Worm (Caenorhabditis elegans) whole organism, L1 larva: Measurements from ENCODE around the gene ZK1320.3.

Experiments
- C16A3.4 ChIP-seq: fragments of 150-350 bp; optimal IDR thresholded peaks from 2 replicates; lab custom pipeline; 2014; ENCODE audit warnings: missing biosample characterization, missing genetic modification characterization
- F16B12.6 ChIP-seq: fragments of 150-350 bp; optimal IDR thresholded peaks from 2 replicates; lab custom pipeline; 2014; ENCODE audit warnings: missing biosample characterization, missing genetic modification characterization
- Y116A8C.19 ChIP-seq: sonication (generic microtip); optimal IDR thresholded peaks from 2 replicates; lab custom pipeline; 2016; ENCODE audit warnings: missing compliant biosample characterization, missing genetic modification characterization, borderline replicate concordance
- blmp-1 ChIP-seq: fragments of 150-350 bp; optimal IDR thresholded peaks from 2 replicates; lab custom pipeline; 2014; ENCODE audit warnings: missing biosample characterization, missing genetic modification characterization
- ceh-63 ChIP-seq: fragments of 200-800 bp; sonication (Bioruptor generic); optimal IDR thresholded peaks from 2 replicates; lab custom pipeline; 2018; ENCODE audit warnings: mild to moderate bottlenecking, missing genetic modification characterization, missing compliant biosample characterization
- ceh-8 ChIP-seq: fragments of 200-800 bp; sonication (Bioruptor generic); optimal IDR thresholded peaks from 2 replicates; lab custom pipeline; 2018; ENCODE audit warnings: mild to moderate bottlenecking, missing genetic modification characterization, moderate library complexity, missing compliant biosample characterization
- ceh-88 ChIP-seq: fragments of 200-800 bp; sonication (Bioruptor generic); IDR thresholded peaks from 2 replicates; pipeline ENCODE4 v1.3.6; 2022; ENCODE audit warnings: missing genetic modification characterization, missing compliant biosample characterization
- ces-1 ChIP-seq: fragments of 150-350 bp; optimal IDR thresholded peaks from 2 replicates; lab custom pipeline; 2014; ENCODE audit warnings: missing biosample characterization, missing genetic modification reagents, missing genetic modification characterization
- efl-3 ChIP-seq: fragments of 200-800 bp; sonication (Bioruptor generic); optimal IDR thresholded peaks from 2 replicates; lab custom pipeline; 2018; ENCODE audit warnings: mild to moderate bottlenecking, missing genetic modification characterization, missing compliant biosample characterization
- egl-13 ChIP-seq: sonication (generic microtip); optimal IDR thresholded peaks from 2 replicates; lab custom pipeline; 2016; ENCODE audit warnings: missing genotype, missing genetic modification reagents, missing genetic modification characterization, missing compliant biosample characterization
- egl-27 ChIP-seq, 2 experiments: fragments of 150-350 bp in 1 of 2; sonication (generic microtip); optimal IDR thresholded peaks; 3 replicates each; lab custom pipeline; 2017 to 2018; ENCODE audit warnings: missing biosample characterization in 2 of 2, missing genetic modification characterization in 2 of 2, missing genetic modification reagents in 2 of 2
- fkh-10 ChIP-seq: sonication (generic microtip); optimal IDR thresholded peaks from 2 replicates; lab custom pipeline; 2017; ENCODE audit warnings: missing biosample characterization, missing genetic modification reagents, missing genetic modification characterization
- fkh-4 ChIP-seq: sonication (generic microtip); optimal IDR thresholded peaks from 2 replicates; lab custom pipeline; 2016; ENCODE audit warnings: missing compliant biosample characterization, missing genetic modification characterization, borderline replicate concordance
- grh-1 ChIP-seq: fragments of 200-800 bp; sonication (Bioruptor generic); IDR thresholded peaks from 2 replicates; pipeline ENCODE4 v1.3.6; 2022; ENCODE audit warnings: missing genetic modification reagents, missing genetic modification characterization, missing compliant biosample characterization
- hlh-17 ChIP-seq: fragments of 200-800 bp; sonication (Bioruptor generic); optimal IDR thresholded peaks from 2 replicates; lab custom pipeline; 2018; ENCODE audit warnings: missing genetic modification characterization, mild to moderate bottlenecking, missing compliant biosample characterization, moderate library complexity, borderline replicate concordance
- hlh-4 ChIP-seq: sonication (generic microtip); optimal IDR thresholded peaks from 2 replicates; lab custom pipeline; 2016; ENCODE audit warnings: mild to moderate bottlenecking, missing genetic modification characterization, missing compliant biosample characterization
- irx-1 ChIP-seq: sonication (generic microtip); optimal IDR thresholded peaks from 2 replicates; lab custom pipeline; 2016; ENCODE audit warnings: missing genetic modification characterization, missing compliant biosample characterization
- isw-1 ChIP-seq: fragments of 200-800 bp; sonication (Bioruptor generic); IDR thresholded peaks from 2 replicates; pipeline ENCODE4 v1.3.6; 2022; ENCODE audit warnings: missing genetic modification characterization, missing compliant biosample characterization
- jun-1 ChIP-seq: fragments of 150-350 bp; optimal IDR thresholded peaks from 2 replicates; lab custom pipeline; 2014; ENCODE audit warnings: missing biosample characterization, missing genetic modification reagents, missing genetic modification characterization
- lin-15B ChIP-seq: fragments of 150-350 bp; sonication (generic microtip); optimal IDR thresholded peaks from 3 replicates; lab custom pipeline; 2014; ENCODE audit warnings: missing biosample characterization, missing genetic modification characterization
- lir-3 ChIP-seq: sonication (generic microtip); optimal IDR thresholded peaks from 2 replicates; lab custom pipeline; 2016; ENCODE audit warnings: mild to moderate bottlenecking, missing genetic modification characterization, moderate library complexity, missing compliant biosample characterization; ENCODE audit not compliant: poor library complexity
- mab-9 ChIP-seq: fragments of 200-800 bp; sonication (Bioruptor generic); IDR thresholded peaks from 2 replicates; pipeline ENCODE4 v1.3.6; 2022; ENCODE audit warnings: missing genetic modification reagents, missing genetic modification characterization, missing compliant biosample characterization
- mdl-1 ChIP-seq, 2 experiments: fragments of 150-350 bp; optimal IDR thresholded peaks; 2 replicates each; lab custom pipeline; 2014 to 2017; ENCODE audit warnings: missing biosample characterization in 2 of 2, missing genetic modification characterization in 2 of 2, inconsistent platforms in 1 of 2
- mef-2 ChIP-seq: fragments of 150-350 bp; optimal IDR thresholded peaks from 2 replicates; lab custom pipeline; 2014; ENCODE audit warnings: missing biosample characterization, missing genetic modification characterization
- mep-1 ChIP-seq: fragments of 150-350 bp; optimal IDR thresholded peaks from 2 replicates; lab custom pipeline; 2014; ENCODE audit warnings: missing biosample characterization, missing genetic modification characterization
- nhr-11 ChIP-seq: fragments of 150-350 bp; optimal IDR thresholded peaks from 2 replicates; lab custom pipeline; 2014; ENCODE audit warnings: missing biosample characterization, missing genetic modification characterization
- nhr-12 ChIP-seq: sonication (generic microtip); optimal IDR thresholded peaks from 2 replicates; lab custom pipeline; 2017; ENCODE audit warnings: missing biosample characterization, missing genetic modification characterization
- nhr-19 ChIP-seq: fragments of 200-800 bp; sonication (Bioruptor generic); conservative IDR thresholded peaks from 2 replicates; pipeline ENCODE4 v1.3.6; 2022; ENCODE audit warnings: missing genetic modification characterization, missing compliant biosample characterization
- nhr-20 ChIP-seq: sonication (generic microtip); optimal IDR thresholded peaks from 2 replicates; lab custom pipeline; 2016; ENCODE audit warnings: mild to moderate bottlenecking, missing genetic modification characterization, missing compliant biosample characterization
- nhr-237 ChIP-seq: fragments of 150-350 bp; optimal IDR thresholded peaks from 2 replicates; lab custom pipeline; 2014; ENCODE audit warnings: missing biosample characterization, missing genetic modification characterization
- nhr-71 ChIP-seq: sonication (generic microtip); optimal IDR thresholded peaks from 2 replicates; lab custom pipeline; 2016; ENCODE audit warnings: mild to moderate bottlenecking, missing genetic modification characterization, moderate library complexity, missing compliant biosample characterization
- nhr-76 ChIP-seq: sonication (generic microtip); optimal IDR thresholded peaks from 2 replicates; lab custom pipeline; 2017; ENCODE audit warnings: missing biosample characterization, missing genetic modification characterization
- nhr-84 ChIP-seq: sonication (generic microtip); optimal IDR thresholded peaks from 2 replicates; lab custom pipeline; 2017; ENCODE audit warnings: missing biosample characterization, missing genetic modification characterization
- nhr-85 ChIP-seq: sonication (generic microtip); peaks from one replicate; lab custom pipeline; 2016; ENCODE audit warnings: missing genetic modification characterization, inconsistent platforms, missing compliant biosample characterization
- pax-3 ChIP-seq: fragments of 200-800 bp; sonication (Bioruptor generic); optimal IDR thresholded peaks from 2 replicates; lab custom pipeline; 2018; ENCODE audit warnings: mild to moderate bottlenecking, missing genetic modification characterization, moderate library complexity, missing compliant biosample characterization
- pqm-1 ChIP-seq: sonication (generic microtip); optimal IDR thresholded peaks from 3 replicates; lab custom pipeline; 2017; ENCODE audit warnings: missing biosample characterization, missing genetic modification characterization
- rnt-1 ChIP-seq: sonication (generic microtip); optimal IDR thresholded peaks from 2 replicates; lab custom pipeline; 2016; ENCODE audit warnings: mild to moderate bottlenecking, missing genetic modification characterization, moderate library complexity, missing compliant biosample characterization
- skn-1 ChIP-seq: fragments of 150-350 bp; optimal IDR thresholded peaks from 2 replicates; lab custom pipeline; 2014; ENCODE audit warnings: missing biosample characterization, missing genetic modification characterization
- snpc-4 ChIP-seq: fragments of 150-350 bp; optimal IDR thresholded peaks from 2 replicates; lab custom pipeline; 2014; ENCODE audit warnings: missing biosample characterization, missing genetic modification characterization
- sptf-1 ChIP-seq: fragments of 150-350 bp; optimal IDR thresholded peaks from 2 replicates; lab custom pipeline; 2014; ENCODE audit warnings: missing biosample characterization, missing genetic modification characterization
- sup-37 ChIP-seq: fragments of 200-800 bp; sonication (Bioruptor generic); optimal IDR thresholded peaks from 2 replicates; lab custom pipeline; 2018; ENCODE audit warnings: mild to moderate bottlenecking, missing genetic modification characterization, missing compliant biosample characterization
- tbx-2 ChIP-seq: sonication (generic microtip); optimal IDR thresholded peaks from 2 replicates; lab custom pipeline; 2016; ENCODE audit warnings: missing genetic modification characterization, missing compliant biosample characterization
- unc-130 ChIP-seq: fragments of 150-350 bp; optimal IDR thresholded peaks from 2 replicates; lab custom pipeline; 2017; ENCODE audit warnings: missing biosample characterization, missing genetic modification characterization, inconsistent platforms
- unc-30 ChIP-seq: sonication (generic microtip); optimal IDR thresholded peaks from 2 replicates; lab custom pipeline; 2017; ENCODE audit warnings: missing biosample characterization, missing genetic modification characterization
- unc-62 ChIP-seq: fragments of 150-350 bp; optimal IDR thresholded peaks from 2 replicates; lab custom pipeline; 2014; ENCODE audit warnings: missing biosample characterization, missing genetic modification reagents, missing genetic modification characterization
- unc-86 ChIP-seq: sonication (generic microtip); optimal IDR thresholded peaks from 2 replicates; lab custom pipeline; 2016; ENCODE audit warnings: missing genetic modification characterization, missing compliant biosample characterization
- vab-15 ChIP-seq: sonication (generic microtip); optimal IDR thresholded peaks from 2 replicates; lab custom pipeline; 2017; ENCODE audit warnings: missing genotype, mild to moderate bottlenecking, missing genetic modification characterization, missing compliant biosample characterization
- xbp-1 ChIP-seq: sonication (generic microtip); optimal IDR thresholded peaks from 2 replicates; lab custom pipeline; 2016; ENCODE audit warnings: missing genetic modification characterization, missing compliant biosample characterization
- zag-1 ChIP-seq: fragments of 150-350 bp; optimal IDR thresholded peaks from 2 replicates; lab custom pipeline; 2014; ENCODE audit warnings: missing biosample characterization, missing genetic modification characterization
- ztf-4 ChIP-seq: fragments of 150-350 bp; optimal IDR thresholded peaks from 2 replicates; lab custom pipeline; 2014; ENCODE audit warnings: missing biosample characterization, missing genetic modification characterization

ZK1320.3 gene

DNA sequence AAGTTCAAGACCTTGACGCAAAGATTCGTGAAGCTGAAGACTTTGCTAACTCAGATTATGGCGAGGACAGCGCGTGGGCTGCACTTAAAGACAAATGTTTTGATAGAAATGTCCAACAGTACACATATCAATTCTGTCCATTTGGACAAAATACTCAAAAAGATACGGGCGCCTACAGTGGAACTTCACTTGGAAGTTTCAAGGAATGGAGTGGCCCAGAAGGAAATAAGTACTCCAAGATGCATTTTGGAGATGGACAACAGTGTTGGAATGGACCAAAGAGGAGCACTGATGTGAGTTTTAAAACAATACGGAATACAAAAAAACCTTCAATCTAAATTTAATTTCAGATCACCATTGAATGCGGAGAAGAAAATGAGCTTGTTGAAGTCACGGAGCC is 34.3 kb downstream of the ZK1320.3 start:
- TF ChIP-seq nhr-237, result no peak
- no peak for TF ChIP-seq unc-130 (tag; lab: Kevin White, UChicago)
- TF ChIP-seq fkh-4 (tag; lab: Kevin White, UChicago), result no peak
- TF ChIP-seq nhr-19 (GFP tag; lab: Robert Waterston, UW), result no peak
- no peak for TF ChIP-seq sup-37 (GFP tag; lab: Kevin White, UChicago)
- TF ChIP-seq xbp-1 (tag; lab: Kevin White, UChicago), result no peak
- no peak for TF ChIP-seq nhr-12
- no peak for TF ChIP-seq skn-1
- no peak for TF ChIP-seq grh-1 (GFP tag; lab: Robert Waterston, UW)
- TF ChIP-seq lir-3 (tag; lab: Kevin White, UChicago), result no peak
- TF ChIP-seq mep-1 (tag; lab: Kevin White, UChicago), result no peak
- no peak for TF ChIP-seq ztf-4
- no peak for TF ChIP-seq mdl-1 (tag; optimal IDR thresholded peaks at IDR 0.05; lab: Kevin White, UChicago)
- no peak for TF ChIP-seq unc-62
- no peak for TF ChIP-seq ceh-88 (GFP tag; lab: Robert Waterston, UW)
- TF ChIP-seq ceh-63 (GFP tag; lab: Kevin White, UChicago), result no peak
- no peak for TF ChIP-seq ceh-8 (GFP tag; lab: Kevin White, UChicago)
- TF ChIP-seq C16A3.4 (tag; lab: Kevin White, UChicago), result no peak
- no peak for TF ChIP-seq nhr-85 (tag; lab: Kevin White, UChicago)

DNA sequence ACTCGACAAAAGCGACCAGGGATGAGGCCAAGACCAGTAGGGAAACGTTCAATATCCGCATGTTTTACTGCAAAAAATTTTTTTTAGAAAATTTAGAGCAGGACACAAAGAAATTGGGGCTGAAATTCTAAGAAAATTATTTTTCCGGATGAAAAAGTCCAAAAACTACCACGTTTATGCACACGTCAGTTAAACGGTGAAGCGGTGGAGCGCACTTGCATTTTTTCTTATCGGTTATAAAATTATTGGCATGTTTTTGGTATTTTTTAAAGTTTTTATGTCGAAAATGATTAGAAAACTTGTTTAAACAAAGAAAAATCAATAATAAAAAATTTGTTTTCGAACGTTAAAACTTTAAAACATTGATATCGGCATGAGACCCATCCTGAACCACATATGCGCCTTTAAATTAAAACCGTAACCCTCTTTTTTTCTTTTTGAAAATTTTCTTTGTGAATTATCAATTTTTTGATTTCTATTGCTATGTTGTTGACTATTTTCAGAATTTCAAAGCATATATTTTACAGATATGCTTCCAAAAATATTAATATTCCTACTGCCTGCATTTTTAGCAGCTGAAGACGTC is 36.0 kb downstream of the ZK1320.3 start, which contains the start of the genes dnj-20 and ZK1307.8:
Gene dnj-20 (minus strand): TSS at position 67 of the 586 bp plus-strand sequence.
Gene ZK1307.8 (plus strand): TSS at position 504 of the 586 bp plus-strand sequence.
- TF ChIP-seq sptf-1 (no peak), ceh-8 (GFP tag; lab: Kevin White, UChicago) (no peak), hlh-17 (GFP tag; lab: Kevin White, UChicago) (no peak), lin-15B (tag; lab: Kevin White, UChicago) (no peak), nhr-12 (no peak), nhr-71 (tag; lab: Kevin White, UChicago) (peak; percentile 6), mdl-1 (tag; optimal IDR thresholded peaks at IDR 0.05; lab: Kevin White, UChicago) (no peak), rnt-1 (tag; lab: Kevin White, UChicago) (no peak), pax-3 (tag; lab: Kevin White, UChicago) (no peak), unc-30 (tag; lab: Kevin White, UChicago) (no peak), hlh-4 (tag; lab: Kevin White, UChicago) (no peak), zag-1 (no peak), nhr-76 (tag; lab: Kevin White, UChicago) (no peak), unc-62 (no peak), mab-9 (GFP tag; lab: Robert Waterston, UW) (no peak), blmp-1 (tag; lab: Kevin White, UChicago) (peak; percentile 22), nhr-20 (peak; percentile 3), efl-3 (GFP tag; lab: Kevin White, UChicago) (no peak), pqm-1 (tag; lab: Kevin White, UChicago) (no peak), ztf-4 (no peak), isw-1 (no peak), unc-86 (no peak), mef-2 (tag; lab: Kevin White, UChicago) (no peak), nhr-11 (tag; lab: Kevin White, UChicago) (no peak), nhr-84 (tag; lab: Kevin White, UChicago) (no peak), egl-27 (tag; optimal IDR thresholded peaks at IDR 0.05; lab: Kevin White, UChicago) (no peak), snpc-4 (tag; lab: Kevin White, UChicago) (no peak), Y116A8C.19 (tag; lab: Kevin White, UChicago) (no peak), skn-1 (no peak), jun-1 (tag; lab: Kevin White, UChicago) (no peak), mep-1 (tag; lab: Kevin White, UChicago) (peak; percentile 22), F16B12.6 (tag; lab: Kevin White, UChicago) (no peak), nhr-19 (GFP tag; lab: Robert Waterston, UW) (no peak), unc-130 (tag; lab: Kevin White, UChicago) (no peak), vab-15 (tag; lab: Kevin White, UChicago) (no peak), egl-13 (tag; lab: Kevin White, UChicago) (no peak), C16A3.4 (tag; lab: Kevin White, UChicago) (peak; percentile 27), irx-1 (tag; lab: Kevin White, UChicago) (no peak), ces-1 (GFP tag; lab: Kevin White, UChicago) (no peak), fkh-10 (GFP tag; lab: Kevin White, UChicago) (no peak), tbx-2 (tag; lab: Kevin White, UChicago) (no peak), grh-1 (GFP tag; lab: Robert Waterston, UW) (no peak)
